Worm (Caenorhabditis elegans) whole organism, L4 larva: ENCODE results near the gene B0464.9.

ENCODE experiments used
- D1046.2 ChIP-seq: fragments of 200-800 bp; sonication (Bioruptor generic); IDR thresholded peaks from 2 replicates; pipeline ENCODE4 v1.3.6; 2022; ENCODE audit warnings: missing genetic modification characterization, missing compliant biosample characterization
- F37D6.2 ChIP-seq: sonication (generic microtip); optimal IDR thresholded peaks from 2 replicates; lab custom pipeline; 2016; ENCODE audit warnings: mild to moderate bottlenecking, missing genetic modification characterization, missing compliant biosample characterization
- R02D3.7 ChIP-seq: fragments of 150-350 bp; sonication (generic microtip); optimal IDR thresholded peaks from 3 replicates; lab custom pipeline; 2014; ENCODE audit warnings: missing biosample characterization, missing genetic modification characterization
- Y48G9A.11 ChIP-seq: fragments of 200-800 bp; sonication (Bioruptor generic); IDR thresholded peaks from 2 replicates; pipeline ENCODE4 v1.3.6; 2022; ENCODE audit warnings: missing genetic modification reagents, missing genetic modification characterization, missing compliant biosample characterization
- ZK337.2 ChIP-seq: fragments of 200-800 bp; sonication (Bioruptor generic); IDR thresholded peaks from 2 replicates; pipeline ENCODE4 v1.3.6; 2022; ENCODE audit warnings: missing genetic modification reagents, missing genetic modification characterization, missing compliant biosample characterization
- aha-1 ChIP-seq: fragments of 150-350 bp; peaks from one replicate; lab custom pipeline; 2014; ENCODE audit warnings: missing biosample characterization, missing genetic modification characterization
- arid-1 ChIP-seq: fragments of 200-800 bp; sonication (Bioruptor generic); conservative IDR thresholded peaks from 2 replicates; pipeline ENCODE4 v1.3.6; 2022; ENCODE audit warnings: missing genetic modification reagents, missing genetic modification characterization, missing compliant biosample characterization
- attf-4 ChIP-seq: sonication (generic microtip); optimal IDR thresholded peaks from 3 replicates; lab custom pipeline; 2017; ENCODE audit warnings: missing biosample characterization, missing genetic modification characterization
- ceh-28 ChIP-seq: fragments of 150-350 bp; optimal IDR thresholded peaks from 2 replicates; lab custom pipeline; 2014; ENCODE audit warnings: missing biosample characterization, missing genetic modification reagents, missing genetic modification characterization
- ceh-82 ChIP-seq: sonication (generic microtip); optimal IDR thresholded peaks from 2 replicates; lab custom pipeline; 2017; ENCODE audit warnings: missing biosample characterization, missing genetic modification characterization
- cey-2 ChIP-seq: sonication (generic microtip); optimal IDR thresholded peaks from 3 replicates; lab custom pipeline; 2017; ENCODE audit warnings: missing genetic modification characterization, mild to moderate bottlenecking, missing compliant biosample characterization, antibody characterized with exemption, borderline replicate concordance; ENCODE audit not compliant: insufficient read depth
- ctbp-1 ChIP-seq: fragments of 200-800 bp; sonication (Bioruptor generic); IDR thresholded peaks from 2 replicates; pipeline ENCODE4 v1.3.6; 2022; ENCODE audit warnings: missing genetic modification reagents, missing genetic modification characterization, missing compliant biosample characterization
- daf-16 ChIP-seq, 3 experiments: sonication (generic microtip); optimal IDR thresholded peaks; 2 replicates each; lab custom pipeline; 2016 to 2017; ENCODE audit warnings: missing genetic modification characterization in 3 of 3, missing genetic modification reagents in 3 of 3, mild to moderate bottlenecking in 2 of 3, missing compliant biosample characterization in 2 of 3, missing biosample characterization in 1 of 3, moderate library complexity in 1 of 3
- dmd-9 ChIP-seq: fragments of 200-800 bp; sonication (Bioruptor generic); IDR thresholded peaks from 2 replicates; pipeline ENCODE4 v1.3.6; 2022; ENCODE audit warnings: missing genetic modification reagents, missing genetic modification characterization, missing compliant biosample characterization
- dve-1 ChIP-seq: sonication (generic microtip); optimal IDR thresholded peaks from 2 replicates; lab custom pipeline; 2017; ENCODE audit warnings: antibody characterized with exemption, mild to moderate bottlenecking, missing genetic modification characterization, missing compliant biosample characterization; ENCODE audit not compliant: insufficient read depth
- hif-1 ChIP-seq, 2 experiments: sonication (generic microtip); optimal IDR thresholded peaks; 2 replicates each; lab custom pipeline; 2016 to 2017; ENCODE audit warnings: missing compliant biosample characterization in 2 of 2, missing genetic modification characterization in 2 of 2, missing genetic modification reagents in 2 of 2, missing genotype in 2 of 2, mild to moderate bottlenecking in 1 of 2
- hlh-30 ChIP-seq: sonication (generic microtip); optimal IDR thresholded peaks from 2 replicates; lab custom pipeline; 2017; ENCODE audit warnings: antibody characterized with exemption, mild to moderate bottlenecking, missing genetic modification characterization, missing compliant biosample characterization; ENCODE audit not compliant: insufficient read depth
- hmg-1.1 ChIP-seq: fragments of 200-800 bp; sonication (Bioruptor generic); IDR thresholded peaks from 2 replicates; pipeline ENCODE4 v1.3.6; 2022; ENCODE audit warnings: missing genetic modification reagents, missing genetic modification characterization, missing compliant biosample characterization
- jun-1 ChIP-seq: fragments of 150-350 bp; optimal IDR thresholded peaks from 2 replicates; lab custom pipeline; 2014; ENCODE audit warnings: missing biosample characterization, missing genetic modification reagents, missing genetic modification characterization
- lin-1 ChIP-seq: fragments of 200-800 bp; sonication (Bioruptor generic); IDR thresholded peaks from 2 replicates; pipeline ENCODE4 v1.3.6; 2022; ENCODE audit warnings: missing genetic modification reagents, missing genetic modification characterization, missing compliant biosample characterization
- lir-3 ChIP-seq: sonication (generic microtip); optimal IDR thresholded peaks from 2 replicates; lab custom pipeline; 2016; ENCODE audit warnings: mild to moderate bottlenecking, missing genetic modification characterization, missing compliant biosample characterization
- lsy-2 ChIP-seq, 2 experiments: fragments of 150-350 bp in 1 of 2; sonication (generic microtip) in 1 of 2; optimal IDR thresholded peaks; 2 replicates each; lab custom pipeline; 2014 to 2017; ENCODE audit warnings: missing biosample characterization in 2 of 2, missing genetic modification characterization in 2 of 2
- madf-9 ChIP-seq: fragments of 200-800 bp; sonication (Bioruptor generic); conservative IDR thresholded peaks from 2 replicates; pipeline ENCODE4 v1.3.6; 2022; ENCODE audit warnings: missing genetic modification reagents, missing genetic modification characterization, missing compliant biosample characterization
- mes-2 ChIP-seq: sonication (generic microtip); optimal IDR thresholded peaks from 2 replicates; lab custom pipeline; 2016; ENCODE audit warnings: missing genotype, mild to moderate bottlenecking, missing genetic modification characterization, missing compliant biosample characterization; ENCODE audit not compliant: poor library complexity, severe bottlenecking
- nhr-102 ChIP-seq: sonication (generic microtip); optimal IDR thresholded peaks from 2 replicates; lab custom pipeline; 2016; ENCODE audit warnings: mild to moderate bottlenecking, missing genetic modification characterization, moderate library complexity, missing compliant biosample characterization
- nhr-28 ChIP-seq: fragments of 150-350 bp; optimal IDR thresholded peaks from 2 replicates; lab custom pipeline; 2014; ENCODE audit warnings: missing biosample characterization, missing genetic modification characterization
- nhr-41 ChIP-seq: fragments of 200-800 bp; sonication (Bioruptor generic); IDR thresholded peaks from 2 replicates; pipeline ENCODE4 v1.3.6; 2022; ENCODE audit warnings: missing genetic modification reagents, missing genetic modification characterization, missing compliant biosample characterization
- nhr-42 ChIP-seq: fragments of 200-800 bp; sonication (Bioruptor generic); IDR thresholded peaks from 2 replicates; pipeline ENCODE4 v1.3.6; 2022; ENCODE audit warnings: missing genetic modification characterization, missing compliant biosample characterization
- nhr-77 ChIP-seq: fragments of 150-350 bp; optimal IDR thresholded peaks from 2 replicates; lab custom pipeline; 2014; ENCODE audit warnings: missing biosample characterization, missing genetic modification characterization
- pha-4 ChIP-seq, 2 experiments: fragments of 150-350 bp in 1 of 2; fragments of 200-800 bp in 1 of 2; sonication (Bioruptor generic) in 1 of 2; IDR thresholded peaks in 1 of 2; optimal IDR thresholded peaks in 1 of 2; 2 replicates each; pipeline versions ENCODE4 v1.3.6 to Lab custom; 2014 to 2022; ENCODE audit warnings: missing genetic modification characterization in 2 of 2, missing genetic modification reagents in 2 of 2, missing biosample characterization in 1 of 2, missing compliant biosample characterization in 1 of 2
- pqm-1 ChIP-seq: sonication (generic microtip); optimal IDR thresholded peaks from 2 replicates; lab custom pipeline; 2017; ENCODE audit warnings: missing biosample characterization, missing genetic modification characterization
- rbr-2 ChIP-seq: sonication (generic microtip); optimal IDR thresholded peaks from 2 replicates; lab custom pipeline; 2016; ENCODE audit warnings: missing genotype, missing genetic modification characterization, missing compliant biosample characterization
- unc-130 ChIP-seq: sonication (generic microtip); optimal IDR thresholded peaks from 2 replicates; lab custom pipeline; 2016; ENCODE audit warnings: missing genetic modification reagents, missing genetic modification characterization, missing compliant biosample characterization
- unc-39 ChIP-seq: sonication (generic microtip); optimal IDR thresholded peaks from 2 replicates; lab custom pipeline; 2017; ENCODE audit warnings: missing biosample characterization, missing genetic modification characterization
- unc-62 ChIP-seq, 3 experiments: fragments of 150-350 bp in 1 of 3; sonication (generic microtip); optimal IDR thresholded peaks in 2 of 3; peaks in 1 of 3; 1 replicate in 1 of 3; 2 replicates in 2 of 3; lab custom pipeline; 2014 to 2017; ENCODE audit warnings: missing biosample characterization in 3 of 3, missing genetic modification characterization in 3 of 3, missing genetic modification reagents in 3 of 3, missing genotype in 1 of 3
- vab-7 ChIP-seq: fragments of 200-800 bp; sonication (Bioruptor generic); IDR thresholded peaks from 2 replicates; pipeline ENCODE4 v1.3.6; 2022; ENCODE audit warnings: missing genetic modification reagents, missing genetic modification characterization, missing compliant biosample characterization
- zfp-3 ChIP-seq: fragments of 200-800 bp; sonication (Bioruptor generic); conservative IDR thresholded peaks from 2 replicates; pipeline ENCODE4 v1.3.6; 2022; ENCODE audit warnings: missing genetic modification reagents, missing genetic modification characterization, missing compliant biosample characterization
- zip-2 ChIP-seq: fragments of 150-350 bp; optimal IDR thresholded peaks from 2 replicates; lab custom pipeline; 2014; ENCODE audit warnings: missing biosample characterization, missing genetic modification characterization

B0464.9 gene

ce11 chrIII:9461894-9462784 is 3.4 kb upstream of the B0464.9 start (continued):
- TF ChIP-seq lin-1 (GFP tag; lab: Robert Waterston, UW) (peak; percentile 49; the same call in 1 of the 2 replicates), R02D3.7 (tag; lab: Kevin White, UChicago) (no peak), zfp-3 (GFP tag; lab: Robert Waterston, UW) (no peak), vab-7 (GFP tag; lab: Robert Waterston, UW) (no peak), cey-2 (no peak), ctbp-1 (GFP tag; lab: Robert Waterston, UW) (0 out of 2 replicates have a peak, but pooled peaks have one; percentile 18), nhr-41 (GFP tag; lab: Robert Waterston, UW) (no peak), pha-4 (GFP tag; IDR thresholded peaks at IDR 0.05; lab: Robert Waterston, UW) (0 out of 2 replicates have a peak, but pooled peaks have one; percentile 26), pha-4 (tag; optimal IDR thresholded peaks at IDR 0.05; lab: Kevin White, UChicago) (no peak), aha-1 (tag; lab: Kevin White, UChicago) (peak; percentile 28), ZK337.2 (GFP tag; lab: Robert Waterston, UW) (no peak), unc-130 (GFP tag; lab: Kevin White, UChicago) (no peak), attf-4 (tag; lab: Kevin White, UChicago) (no peak), lir-3 (tag; lab: Kevin White, UChicago) (no peak), Y48G9A.11 (GFP tag; lab: Robert Waterston, UW) (no peak), madf-9 (GFP tag; lab: Robert Waterston, UW) (no peak), nhr-42 (GFP tag; lab: Robert Waterston, UW) (0 out of 2 replicates have a peak, but pooled peaks have one; percentile 49)

DNA sequence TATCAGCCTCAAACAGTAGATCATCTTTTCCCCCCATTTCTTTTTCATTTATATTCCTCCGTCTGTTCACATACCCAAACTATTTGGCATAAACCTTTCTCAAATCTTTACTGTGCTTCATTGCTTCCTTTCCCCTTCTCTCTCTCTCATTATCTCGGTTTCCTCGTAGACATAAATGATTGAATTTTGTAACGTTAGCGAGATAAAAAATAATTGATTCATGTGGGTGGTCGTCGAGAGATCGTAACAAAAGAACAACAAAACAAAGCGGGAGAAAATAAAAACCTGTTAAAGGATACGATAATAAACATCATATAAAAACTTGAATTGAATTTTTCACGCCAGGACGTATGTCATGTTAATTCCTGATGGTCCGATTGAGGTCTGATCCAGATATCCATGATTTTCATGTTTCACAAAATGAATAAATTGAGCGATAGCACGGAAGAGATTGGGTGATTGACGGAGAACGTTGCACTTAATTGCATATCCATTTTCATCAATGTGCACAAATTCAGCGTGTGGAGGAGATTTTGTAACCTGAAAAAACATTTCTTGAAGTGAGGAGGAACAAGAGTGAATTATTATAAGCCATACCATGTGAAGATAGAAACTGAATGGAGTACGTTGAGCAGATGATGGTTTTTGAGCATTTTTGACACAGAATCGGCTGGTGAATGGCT is 2.6 kb upstream of the B0464.9 start:
- peak; percentile 25 for TF ChIP-seq hlh-30 (tag; lab: Kevin White, UChicago)
- TF ChIP-seq daf-16 (GFP tag; optimal IDR thresholded peaks at IDR 0.05; lab: Kevin White, UChicago), result no peak
- peak; percentile 21 for TF ChIP-seq daf-16 (tag; optimal IDR thresholded peaks at IDR 0.05; lab: Kevin White, UChicago)
- TF ChIP-seq mes-2, result peak; percentile 13
- peak in 1 of 2 experiments; percentile 44 for TF ChIP-seq lsy-2 (tag; optimal IDR thresholded peaks at IDR 0.05; lab: Kevin White, UChicago)
- no peak for TF ChIP-seq F37D6.2
- TF ChIP-seq dve-1, result peak; percentile 6
- TF ChIP-seq dmd-9 (GFP tag; lab: Robert Waterston, UW), result no peak
- 0 out of 2 replicates have a peak, but pooled peaks have one; percentile 9 for TF ChIP-seq D1046.2 (GFP tag; lab: Robert Waterston, UW)
- peak; percentile 10 for TF ChIP-seq rbr-2 (tag; lab: Kevin White, UChicago)
- TF ChIP-seq, all 104 proteins: peak for 7

DNA sequence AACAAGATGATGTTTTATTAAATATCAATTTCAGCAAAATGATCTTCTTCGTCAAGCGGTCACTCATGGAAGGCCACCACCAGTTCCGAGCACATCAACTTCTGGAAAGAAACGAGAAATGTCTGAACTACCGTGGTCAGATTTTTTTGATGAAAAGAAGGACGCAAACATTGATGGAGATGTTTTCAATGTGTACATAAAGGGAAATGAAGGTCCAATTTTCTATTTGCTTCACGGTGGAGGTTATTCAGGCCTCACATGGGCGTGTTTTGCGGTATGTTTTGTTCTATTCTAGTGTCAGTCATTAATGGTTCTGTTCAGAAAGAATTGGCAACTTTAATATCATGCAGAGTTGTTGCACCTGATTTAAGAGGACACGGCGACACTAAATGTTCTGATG is 298 bp downstream of the B0464.9 start, which contains the start of gene B0464.6:
Gene B0464.6 (minus strand): TSS at position 101 of the 400 bp plus-strand sequence.
- TF ChIP-seq zip-2 (tag; lab: Kevin White, UChicago) (no peak), unc-62 (GFP tag; optimal IDR thresholded peaks at IDR 0.05 in 1 of 2; lab: Kevin White, UChicago) (peak in 1 of 2 experiments; percentile 65), unc-62 (tag; optimal IDR thresholded peaks at IDR 0.05; lab: Kevin White, UChicago) (no peak)

ce11 chrIII:9467095-9467494 is 1.5 kb downstream of the B0464.9 start, which contains the start of gene baf-1:
TSS of gene baf-1 (plus strand) at chrIII:9467464.
- TF ChIP-seq ceh-82 (tag; lab: Kevin White, UChicago) (no peak), aha-1 (tag; lab: Kevin White, UChicago) (peak; percentile 74), zfp-3 (GFP tag; lab: Robert Waterston, UW) (peak; percentile 31; the same call in 1 of the 2 replicates), nhr-28 (peak; percentile 34), arid-1 (GFP tag; lab: Robert Waterston, UW) (peak; percentile 55; the same call in 1 of the 2 replicates), ceh-28 (tag; lab: Kevin White, UChicago) (peak; percentile 11), jun-1 (no peak), pqm-1 (tag; lab: Kevin White, UChicago) (peak; percentile 49), nhr-102 (tag; lab: Kevin White, UChicago) (peak; percentile 44), lsy-2 (tag; optimal IDR thresholded peaks at IDR 0.05; lab: Kevin White, UChicago) (peak in 1 of 2 experiments; percentile 78), hlh-30 (tag; lab: Kevin White, UChicago) (peak; percentile 32), hmg-1.1 (GFP tag; lab: Robert Waterston, UW) (0 out of 2 replicates have a peak, but pooled peaks have one; percentile 26), dve-1 (peak; percentile 73), nhr-77 (tag; lab: Kevin White, UChicago) (peak; percentile 60), unc-39 (tag; lab: Kevin White, UChicago) (no peak), daf-16 (GFP tag; optimal IDR thresholded peaks at IDR 0.05; lab: Kevin White, UChicago) (no peak), daf-16 (tag; optimal IDR thresholded peaks at IDR 0.05; lab: Kevin White, UChicago) (peak; percentile 39), unc-130 (GFP tag; lab: Kevin White, UChicago) (peak; percentile 57), hif-1 (tag; optimal IDR thresholded peaks at IDR 0.05; lab: Kevin White, UChicago) (peak in 1 of 2 experiments; percentile 31), mes-2 (peak; percentile 87)
